Worm (Caenorhabditis elegans): Measurements from ENCODE around the gene glb-28.
A peak's percentile ranks its signal among the peaks of the same experiment; 100 is the strongest.

glb-28 gene

DNA sequence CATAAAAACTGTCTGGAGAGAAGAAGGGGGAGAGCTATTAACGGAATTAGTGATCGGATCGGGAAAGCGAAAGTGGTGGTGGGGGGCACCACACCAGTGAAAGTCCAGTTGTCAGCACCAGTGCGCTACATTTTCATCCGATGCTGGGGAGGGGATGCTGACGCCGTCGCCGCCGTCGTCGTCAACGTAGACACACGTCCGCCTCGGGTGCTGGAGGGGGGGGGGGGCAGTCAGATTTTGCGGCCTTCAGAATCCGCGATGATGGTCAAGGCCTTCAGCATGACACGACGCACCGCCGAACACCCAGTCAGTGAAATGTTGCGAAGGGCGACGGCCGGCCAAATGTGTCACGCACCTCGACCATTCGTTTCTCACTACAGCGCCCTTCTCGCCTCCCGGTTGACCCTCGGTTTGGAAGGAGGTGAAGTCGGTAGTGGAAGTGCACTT lies 6.7 kb downstream of the glb-28 start:
- TF ChIP-seq mab-9 (GFP tag; IDR thresholded peaks at IDR 0.05) (no peak), pag-3 (tag; optimal IDR thresholded peaks at IDR 0.05; ENCODE audit: borderline replicate concordance, insufficient read depth) (no peak), sox-4 (tag; optimal IDR thresholded peaks at IDR 0.05) (no peak), ama-1 (optimal IDR thresholded peaks at IDR 0.05) (no peak), elt-2 (tag; optimal IDR thresholded peaks at IDR 0.05) (no peak), sup-37 (GFP tag; optimal IDR thresholded peaks at IDR 0.05) (no peak), grh-1 (GFP tag; IDR thresholded peaks at IDR 0.05) (peak; percentile 32; the same call in 1 of the 2 replicates), lin-14 (GFP tag; optimal IDR thresholded peaks at IDR 0.05) (peak; percentile 53), tbx-2 (tag; optimal IDR thresholded peaks at IDR 0.05) (no peak), snpc-4 (tag; optimal IDR thresholded peaks at IDR 0.05) (no peak), nhr-85 (tag) (peak; percentile 73), blmp-1 (tag; optimal IDR thresholded peaks at IDR 0.05) (peak; percentile 100)

DNA sequence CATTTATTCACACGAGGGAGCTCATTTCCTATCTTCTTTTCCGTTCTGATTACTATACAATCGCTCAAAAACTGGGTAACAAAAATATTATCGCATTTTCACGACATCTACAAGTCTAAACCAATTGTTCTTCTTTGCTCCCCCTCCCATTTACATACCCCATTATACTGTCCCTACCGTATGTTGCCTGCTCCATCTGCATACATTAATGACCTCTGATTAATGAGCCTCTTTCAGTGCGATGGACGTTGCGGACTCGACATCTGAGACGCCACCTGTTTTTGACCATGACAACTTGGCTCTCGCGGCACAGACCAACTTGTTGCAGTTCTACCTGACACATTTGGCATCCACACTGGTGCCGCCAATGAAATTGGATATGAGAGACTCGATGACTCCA lies 7.9 kb downstream of the glb-28 start, which contains the start of gene nhr-91:
nhr-91 (plus strand) TSS at position 232 of the 400 bp plus-strand sequence.
- TF ChIP-seq lir-3 (tag; optimal IDR thresholded peaks at IDR 0.05; ENCODE audit: poor library complexity) = no peak
- no peak for TF ChIP-seq ztf-4 (tag; optimal IDR thresholded peaks at IDR 0.05)
- no peak for TF ChIP-seq unc-98 (GFP tag; IDR thresholded peaks at IDR 0.05)
- no peak for TF ChIP-seq xbp-1 (tag; optimal IDR thresholded peaks at IDR 0.05)
- TF ChIP-seq dsc-1 (tag; optimal IDR thresholded peaks at IDR 0.05) = no peak
- no peak for TF ChIP-seq alr-1 (tag; optimal IDR thresholded peaks at IDR 0.05; ENCODE audit: borderline replicate concordance)
- TF ChIP-seq sptf-1 (tag; optimal IDR thresholded peaks at IDR 0.05) = no peak
- TF ChIP-seq egl-27 (tag; optimal IDR thresholded peaks at IDR 0.05) = no peak
- TF ChIP-seq unc-86 (tag; optimal IDR thresholded peaks at IDR 0.05) = no peak
- TF ChIP-seq ceh-90 (tag; optimal IDR thresholded peaks at IDR 0.05) = no peak
- no peak for TF ChIP-seq nhr-12 (tag; optimal IDR thresholded peaks at IDR 0.05)
- TF ChIP-seq efl-3 (GFP tag; optimal IDR thresholded peaks at IDR 0.05) = no peak
- no peak for TF ChIP-seq ets-5 (GFP tag; IDR thresholded peaks at IDR 0.05)
- no peak for TF ChIP-seq isw-1 (GFP tag; IDR thresholded peaks at IDR 0.05)
- TF ChIP-seq ceh-63 (GFP tag; optimal IDR thresholded peaks at IDR 0.05) = no peak
- TF ChIP-seq aly-2 (tag; optimal IDR thresholded peaks at IDR 0.05) = no peak

DNA sequence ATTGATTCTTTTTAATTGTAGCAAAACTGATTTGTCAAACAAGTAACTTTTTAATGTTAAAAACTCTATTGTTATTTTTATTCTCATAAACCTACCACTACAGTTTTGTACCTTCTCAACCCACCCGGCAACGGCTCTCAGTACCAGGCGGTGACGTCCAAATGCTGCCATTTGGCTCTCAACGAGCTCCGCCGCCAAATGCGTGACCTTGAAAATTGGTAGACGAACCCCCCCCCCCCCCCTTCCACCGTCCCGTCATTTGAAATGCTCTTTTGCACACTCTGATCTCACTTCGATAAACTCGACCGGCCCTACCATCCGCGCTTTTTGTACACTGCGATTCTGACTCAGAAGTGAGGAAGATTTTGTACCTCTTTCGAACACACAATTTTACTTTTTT lies 8.4 kb downstream of the glb-28 start:
- TF ChIP-seq snpc-4 (tag; optimal IDR thresholded peaks at IDR 0.05) (no peak), sup-37 (GFP tag; optimal IDR thresholded peaks at IDR 0.05) (no peak), pag-3 (tag; optimal IDR thresholded peaks at IDR 0.05; ENCODE audit: borderline replicate concordance, insufficient read depth) (no peak), nhr-71 (tag; optimal IDR thresholded peaks at IDR 0.05) (no peak), nhr-47 (tag; optimal IDR thresholded peaks at IDR 0.05) (no peak), vab-15 (tag; optimal IDR thresholded peaks at IDR 0.05) (no peak), unc-130 (tag; optimal IDR thresholded peaks at IDR 0.05) (no peak), lin-15B (tag; optimal IDR thresholded peaks at IDR 0.05) (no peak), skn-1 (tag; optimal IDR thresholded peaks at IDR 0.05) (no peak), lin-14 (GFP tag; optimal IDR thresholded peaks at IDR 0.05) (no peak), rnt-1 (tag; optimal IDR thresholded peaks at IDR 0.05) (no peak), fkh-4 (tag; optimal IDR thresholded peaks at IDR 0.05; ENCODE audit: borderline replicate concordance) (no peak), nhr-28 (tag; optimal IDR thresholded peaks at IDR 0.05) (no peak)

DNA sequence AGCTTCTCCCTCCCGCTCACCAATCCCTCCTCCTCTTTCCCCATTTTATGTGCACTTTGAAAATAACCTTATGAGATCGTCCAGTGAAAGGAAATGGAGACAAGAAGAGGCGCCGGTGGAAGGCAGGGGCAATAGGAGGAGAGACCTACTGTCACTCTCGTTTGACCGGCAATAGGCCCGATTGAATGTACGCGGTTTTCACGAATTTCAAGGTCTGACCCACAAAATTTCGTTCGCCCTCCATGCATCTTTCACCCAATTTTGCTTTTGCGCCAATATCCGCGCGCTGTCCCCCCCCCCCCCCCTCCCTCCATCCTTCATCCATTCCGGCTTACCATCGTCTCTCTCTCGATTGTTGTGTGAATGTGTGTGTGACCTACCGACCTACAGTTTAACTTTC lies 9.4 kb downstream of the glb-28 start:
- TF ChIP-seq nhr-85 (tag) (peak; percentile 29), snpc-4 (tag; optimal IDR thresholded peaks at IDR 0.05) (no peak), blmp-1 (tag; optimal IDR thresholded peaks at IDR 0.05) (peak; percentile 84)
